Worm (Caenorhabditis elegans) whole organism, L3 larva: Measurements from ENCODE around the gene F25B3.2.

Experiments
- egl-27 ChIP-seq: sonication (generic microtip); optimal IDR thresholded peaks from 4 replicates; lab custom pipeline; 2017; ENCODE audit warnings: missing biosample characterization, missing genetic modification reagents, missing genetic modification characterization
- egl-5 ChIP-seq: fragments of 150-350 bp; optimal IDR thresholded peaks from 2 replicates; lab custom pipeline; 2017; ENCODE audit warnings: missing biosample characterization, missing genetic modification reagents, missing genetic modification characterization, inconsistent platforms
- elt-3 ChIP-seq, 3 experiments: fragments of 150-350 bp in 1 of 3; sonication (generic microtip) in 2 of 3; optimal IDR thresholded peaks; 2 replicates in 2 of 3; 4 replicates in 1 of 3; lab custom pipeline; 2014 to 2017; ENCODE audit warnings: missing biosample characterization in 3 of 3, missing genetic modification characterization in 3 of 3
- nhr-76 ChIP-seq: fragments of 150-350 bp; sonication (generic microtip); optimal IDR thresholded peaks from 5 replicates; lab custom pipeline; 2014; ENCODE audit warnings: missing biosample characterization, missing genetic modification characterization
- nhr-77 ChIP-seq: fragments of 150-350 bp; optimal IDR thresholded peaks from 2 replicates; lab custom pipeline; 2014; ENCODE audit warnings: missing biosample characterization, missing genetic modification characterization
- unc-39 ChIP-seq: sonication (generic microtip); optimal IDR thresholded peaks from 4 replicates; lab custom pipeline; 2017; ENCODE audit warnings: missing biosample characterization, missing genetic modification characterization

DNA sequence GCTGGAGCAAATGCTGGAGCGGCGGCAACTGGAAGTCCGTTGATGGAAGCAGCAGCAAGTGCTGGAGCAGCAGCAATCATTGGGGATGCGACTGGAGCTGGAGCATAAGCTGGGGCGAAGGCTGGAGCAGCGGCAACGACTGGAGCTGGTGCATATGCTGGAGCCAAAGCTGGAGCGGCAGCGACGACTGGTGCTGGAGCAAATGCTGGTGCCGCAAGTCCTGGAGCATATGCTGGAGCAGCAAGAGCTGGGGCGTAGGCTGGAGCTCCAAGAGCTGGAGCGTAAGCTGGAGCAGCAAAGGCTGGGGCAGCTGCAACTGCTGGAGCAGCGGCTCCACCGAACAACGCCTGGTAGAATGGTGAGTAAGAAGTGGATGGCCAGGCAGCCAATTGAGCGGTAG, 41.3 kb downstream of the F25B3.2 start:
- TF ChIP-seq nhr-76, result no peak
- no peak for TF ChIP-seq unc-39
- TF ChIP-seq egl-5 (tag; lab: Kevin White, UChicago), result no peak
- no peak for TF ChIP-seq nhr-77 (tag; lab: Kevin White, UChicago)
- no peak for TF ChIP-seq elt-3 (tag; optimal IDR thresholded peaks at IDR 0.05; lab: Kevin White, UChicago)
- TF ChIP-seq egl-27 (tag; lab: Kevin White, UChicago), result no peak
